ENCODE assay signal across 1 fruit fly cellular context in genomic region chr2L:15908496-15909276, dm6.
TF ChIP-seq lines count a peak whose summit lies in the region.

No protein-coding gene starts in this region.

TF ChIP-seq in whole organism, embryonic, 481 proteins besides CTCF, POLR2A, EP300 and RAD21 (continued from another document and continues in another):
- no peak for TF ChIP-seq CG16813 (GFP tag; IDR thresholded peaks at IDR 0.05; lab: Robert Waterston, UW; ENCODE audit: partially characterized antibody)
- peak; percentile 70 for TF ChIP-seq CG7556 (GFP tag; optimal IDR thresholded peaks at IDR 0.05; lab: Kevin White, UChicago)
- TF ChIP-seq CG8388 (GFP tag; optimal IDR thresholded peaks at IDR 0.05; lab: Kevin White, UChicago), result peak; percentile 72
- TF ChIP-seq yki (optimal IDR thresholded peaks at IDR 0.05; lab: Kevin White, UChicago), result no peak
- no peak for TF ChIP-seq Ets97D (GFP tag; optimal IDR thresholded peaks at IDR 0.05; lab: Kevin White, UChicago)
- no peak for TF ChIP-seq Lpt (GFP tag; optimal IDR thresholded peaks at IDR 0.05; lab: Kevin White, UChicago)
- peak; percentile 99 for TF ChIP-seq abd-A (tag; optimal IDR thresholded peaks at IDR 0.05; lab: Kevin White, UChicago)
- peak; percentile 4 for TF ChIP-seq CG4328 (GFP tag; optimal IDR thresholded peaks at IDR 0.05; lab: Kevin White, UChicago)
- TF ChIP-seq BtbVII (GFP tag; optimal IDR thresholded peaks at IDR 0.05; lab: Kevin White, UChicago), result peak; percentile 9
- no peak for TF ChIP-seq CG15073 (GFP tag; optimal IDR thresholded peaks at IDR 0.05; lab: Kevin White, UChicago)
- TF ChIP-seq Dad (GFP tag; optimal IDR thresholded peaks at IDR 0.05; lab: Kevin White, UChicago), result no peak
- TF ChIP-seq cwo (GFP tag; optimal IDR thresholded peaks at IDR 0.05; lab: Kevin White, UChicago), result peak; percentile 73
- TF ChIP-seq sim (GFP tag; IDR thresholded peaks at IDR 0.05; lab: Robert Waterston, UW), result no peak
- TF ChIP-seq tin (GFP tag; optimal IDR thresholded peaks at IDR 0.05; lab: Kevin White, UChicago), result no peak
- TF ChIP-seq CG2199 (GFP tag; IDR thresholded peaks at IDR 0.05; lab: Robert Waterston, UW), result peak; percentile 85; the same call in 2 of the 3 replicates
- TF ChIP-seq CG6254 (GFP tag; optimal IDR thresholded peaks at IDR 0.05; lab: Kevin White, UChicago), result peak; percentile 35
- TF ChIP-seq so (GFP tag; IDR thresholded peaks at IDR 0.05; lab: Robert Waterston, UW), result no peak; the same call in 1 of the 3 replicates
- TF ChIP-seq hbn (GFP tag; IDR thresholded peaks at IDR 0.05; lab: Robert Waterston, UW; ENCODE audit: partially characterized antibody), result no peak
- no peak for TF ChIP-seq hkb (optimal IDR thresholded peaks at IDR 0.05; lab: Kevin White, UChicago)
- TF ChIP-seq hkb (GFP tag; IDR thresholded peaks at IDR 0.05; lab: Robert Waterston, UW), result peak; percentile 57
- no peak for TF ChIP-seq tll (GFP tag; optimal IDR thresholded peaks at IDR 0.05; lab: Kevin White, UChicago)
- no peak for TF ChIP-seq CG7963 (GFP tag; IDR thresholded peaks at IDR 0.05; lab: Robert Waterston, UW; ENCODE audit: partially characterized antibody)
- no peak for TF ChIP-seq BEAF-32 (GFP tag; optimal IDR thresholded peaks at IDR 0.05; lab: Kevin White, UChicago)
- no peak for TF ChIP-seq Tbp (GFP tag; optimal IDR thresholded peaks at IDR 0.05; lab: Kevin White, UChicago)
- TF ChIP-seq emc (GFP tag; optimal IDR thresholded peaks at IDR 0.05; lab: Kevin White, UChicago), result no peak
- TF ChIP-seq sob (GFP tag; IDR thresholded peaks at IDR 0.05; lab: Robert Waterston, UW), result peak; percentile 40
- TF ChIP-seq CG13775 (GFP tag; optimal IDR thresholded peaks at IDR 0.05; lab: Kevin White, UChicago), result peak; percentile 4
- TF ChIP-seq CG17612 (GFP tag; IDR thresholded peaks at IDR 0.05; lab: Robert Waterston, UW), result no peak
- TF ChIP-seq amos (GFP tag; IDR thresholded peaks at IDR 0.05; lab: Robert Waterston, UW; ENCODE audit: partially characterized antibody), result 0 out of 2 replicates have a peak, but pooled peaks have one; percentile 5
- TF ChIP-seq Lim3 (GFP tag; IDR thresholded peaks at IDR 0.05; lab: Robert Waterston, UW), result no peak
- no peak for TF ChIP-seq ken (GFP tag; IDR thresholded peaks at IDR 0.05; lab: Robert Waterston, UW)
- TF ChIP-seq Max (GFP tag; optimal IDR thresholded peaks at IDR 0.05; lab: Kevin White, UChicago), result no peak
- TF ChIP-seq dpn (GFP tag; optimal IDR thresholded peaks at IDR 0.05; lab: Kevin White, UChicago), result peak in 1 of 2 experiments; percentile 29
- TF ChIP-seq CG32772 (GFP tag; IDR thresholded peaks at IDR 0.05; lab: Robert Waterston, UW), result no peak
- TF ChIP-seq Hey (tag; optimal IDR thresholded peaks at IDR 0.05; lab: Kevin White, UChicago), result peak; percentile 15
- no peak for TF ChIP-seq gce (GFP tag; IDR thresholded peaks at IDR 0.05; lab: Robert Waterston, UW)
- no peak for TF ChIP-seq Hand (GFP tag; optimal IDR thresholded peaks at IDR 0.05; lab: Kevin White, UChicago)
- peak; percentile 86 for TF ChIP-seq CG18262 (tag; optimal IDR thresholded peaks at IDR 0.05; lab: Kevin White, UChicago)
- TF ChIP-seq CrebB (tag; optimal IDR thresholded peaks at IDR 0.05; lab: Kevin White, UChicago), result peak; percentile 37
- 0 out of 3 replicates have a peak, but pooled peaks have one; percentile 19 for TF ChIP-seq CG14050 (GFP tag; IDR thresholded peaks at IDR 0.05; lab: Robert Waterston, UW)
- TF ChIP-seq tna (GFP tag; IDR thresholded peaks at IDR 0.05; lab: Robert Waterston, UW; ENCODE audit: partially characterized antibody), result 0 out of 2 replicates have a peak, but pooled peaks have one; percentile 42
- TF ChIP-seq lbe (GFP tag; optimal IDR thresholded peaks at IDR 0.05; lab: Kevin White, UChicago), result no peak
- TF ChIP-seq ac (GFP tag; optimal IDR thresholded peaks at IDR 0.05; lab: Kevin White, UChicago), result no peak
- TF ChIP-seq phol (tag; optimal IDR thresholded peaks at IDR 0.05; lab: Kevin White, UChicago), result peak; percentile 75
- peak; percentile 46; the same call in 1 of the 3 replicates for TF ChIP-seq dysf (GFP tag; IDR thresholded peaks at IDR 0.05; lab: Robert Waterston, UW)
- no peak for TF ChIP-seq CG16779 (GFP tag; IDR thresholded peaks at IDR 0.05; lab: Robert Waterston, UW)
- no peak for TF ChIP-seq psq (GFP tag; optimal IDR thresholded peaks at IDR 0.05; lab: Kevin White, UChicago)
- TF ChIP-seq Trl (optimal IDR thresholded peaks at IDR 0.05; lab: Kevin White, UChicago), result no peak
- TF ChIP-seq Trl (GFP tag; optimal IDR thresholded peaks at IDR 0.05; lab: Kevin White, UChicago), result no peak
- peak; percentile 77 for TF ChIP-seq gsb-n (tag; optimal IDR thresholded peaks at IDR 0.05; lab: Kevin White, UChicago)
- 0 out of 2 replicates have a peak, but pooled peaks have one; percentile 13 for TF ChIP-seq Scr (GFP tag; IDR thresholded peaks at IDR 0.05; lab: Robert Waterston, UW; ENCODE audit: partially characterized antibody)
- no peak for TF ChIP-seq vfl (GFP tag; optimal IDR thresholded peaks at IDR 0.05; lab: Kevin White, UChicago)
- TF ChIP-seq CG11093 (GFP tag; IDR thresholded peaks at IDR 0.05; lab: Robert Waterston, UW), result no peak
- TF ChIP-seq CG7928 (GFP tag; optimal IDR thresholded peaks at IDR 0.05; lab: Kevin White, UChicago), result no peak
- no peak for TF ChIP-seq fd102C (GFP tag; optimal IDR thresholded peaks at IDR 0.05; lab: Kevin White, UChicago)
- no peak for TF ChIP-seq cato (GFP tag; optimal IDR thresholded peaks at IDR 0.05; lab: Kevin White, UChicago; ENCODE audit: borderline replicate concordance)
- no peak for TF ChIP-seq CG11398 (GFP tag; optimal IDR thresholded peaks at IDR 0.05; lab: Kevin White, UChicago)
- peak; percentile 54 for TF ChIP-seq CG14710 (tag; optimal IDR thresholded peaks at IDR 0.05; lab: Kevin White, UChicago)
- TF ChIP-seq CG11247 (GFP tag; IDR thresholded peaks at IDR 0.05; lab: Robert Waterston, UW), result no peak
- peak; percentile 62 for TF ChIP-seq zf30C (GFP tag; optimal IDR thresholded peaks at IDR 0.05; lab: Kevin White, UChicago)
- TF ChIP-seq CG7786 (GFP tag; optimal IDR thresholded peaks at IDR 0.05; lab: Kevin White, UChicago), result no peak
- TF ChIP-seq CG6175 (GFP tag; IDR thresholded peaks at IDR 0.05; lab: Robert Waterston, UW), result peak; percentile 70; the same call in 2 of the 3 replicates
- TF ChIP-seq CG15696 (tag; optimal IDR thresholded peaks at IDR 0.05; lab: Kevin White, UChicago), result no peak
- TF ChIP-seq CG12744 (GFP tag; optimal IDR thresholded peaks at IDR 0.05; lab: Kevin White, UChicago), result no peak
- TF ChIP-seq vnd (GFP tag; IDR thresholded peaks at IDR 0.05; lab: Robert Waterston, UW; ENCODE audit: partially characterized antibody), result no peak
- TF ChIP-seq CG8359 (GFP tag; optimal IDR thresholded peaks at IDR 0.05; lab: Kevin White, UChicago; ENCODE audit: borderline replicate concordance), result peak; percentile 3
- TF ChIP-seq ase (GFP tag; IDR thresholded peaks at IDR 0.05; lab: Robert Waterston, UW), result no peak; the same call in 2 of the 3 replicates
- no peak for TF ChIP-seq az2 (GFP tag; optimal IDR thresholded peaks at IDR 0.05; lab: Kevin White, UChicago)
- peak; percentile 88 for TF ChIP-seq CG34376 (GFP tag; optimal IDR thresholded peaks at IDR 0.05; lab: Kevin White, UChicago)
- peak; percentile 25; the same call in 1 of the 2 replicates for TF ChIP-seq CG32532 (GFP tag; IDR thresholded peaks at IDR 0.05; lab: Robert Waterston, UW)
- no peak; the same call in 1 of the 2 replicates for TF ChIP-seq CG10366 (GFP tag; IDR thresholded peaks at IDR 0.05; lab: Robert Waterston, UW)
- no peak for TF ChIP-seq Side (GFP tag; optimal IDR thresholded peaks at IDR 0.05; lab: Kevin White, UChicago)
- TF ChIP-seq Sry-δ (GFP tag; optimal IDR thresholded peaks at IDR 0.05; lab: Kevin White, UChicago), result no peak
- no peak for TF ChIP-seq peb (GFP tag; IDR thresholded peaks at IDR 0.05; lab: Robert Waterston, UW)
- TF ChIP-seq Hsf (GFP tag; optimal IDR thresholded peaks at IDR 0.05; lab: Kevin White, UChicago), result no peak
- peak; percentile 55; the same call in 1 of the 2 replicates for TF ChIP-seq bbx (GFP tag; IDR thresholded peaks at IDR 0.05; lab: Robert Waterston, UW; ENCODE audit: partially characterized antibody)
- no peak for TF ChIP-seq Myb (GFP tag; optimal IDR thresholded peaks at IDR 0.05; lab: Kevin White, UChicago)
- peak; percentile 20 for TF ChIP-seq Spps (tag; optimal IDR thresholded peaks at IDR 0.05; lab: Kevin White, UChicago)
- TF ChIP-seq CG2678 (tag; optimal IDR thresholded peaks at IDR 0.05; lab: Kevin White, UChicago), result peak; percentile 75
- TF ChIP-seq CG12769 (tag; optimal IDR thresholded peaks at IDR 0.05; lab: Kevin White, UChicago), result peak; percentile 96
- TF ChIP-seq NC2β (GFP tag; optimal IDR thresholded peaks at IDR 0.05; lab: Kevin White, UChicago), result no peak
- TF ChIP-seq CG10209 (GFP tag; optimal IDR thresholded peaks at IDR 0.05; lab: Kevin White, UChicago), result peak; percentile 63
- TF ChIP-seq caup (GFP tag; optimal IDR thresholded peaks at IDR 0.05; lab: Kevin White, UChicago; ENCODE audit: severe bottlenecking), result peak; percentile 42
- no peak for TF ChIP-seq Gug (GFP tag; IDR thresholded peaks at IDR 0.05; lab: Robert Waterston, UW)
- no peak; the same call in 1 of the 2 replicates for TF ChIP-seq chm (GFP tag; IDR thresholded peaks at IDR 0.05; lab: Robert Waterston, UW)
- peak; percentile 33 for TF ChIP-seq ATbp (GFP tag; optimal IDR thresholded peaks at IDR 0.05; lab: Kevin White, UChicago)
- no peak for TF ChIP-seq klu (GFP tag; IDR thresholded peaks at IDR 0.05; lab: Robert Waterston, UW)
- TF ChIP-seq CG17328 (GFP tag; IDR thresholded peaks at IDR 0.05; lab: Robert Waterston, UW), result no peak; the same call in 1 of the 2 replicates
- peak; percentile 1 for TF ChIP-seq Xbp1 (GFP tag; optimal IDR thresholded peaks at IDR 0.05; lab: Kevin White, UChicago)
- peak; percentile 28; the same call in 1 of the 3 replicates for TF ChIP-seq CG34422 (GFP tag; IDR thresholded peaks at IDR 0.05; lab: Robert Waterston, UW)
- 0 out of 3 replicates have a peak, but pooled peaks have one; percentile 26 for TF ChIP-seq z (GFP tag; IDR thresholded peaks at IDR 0.05; lab: Robert Waterston, UW)
- TF ChIP-seq seq (GFP tag; IDR thresholded peaks at IDR 0.05; lab: Robert Waterston, UW), result no peak
- TF ChIP-seq CG10321 (GFP tag; IDR thresholded peaks at IDR 0.05; lab: Robert Waterston, UW), result peak; percentile 95
- TF ChIP-seq CG9609 (GFP tag; optimal IDR thresholded peaks at IDR 0.05; lab: Kevin White, UChicago), result no peak
- no peak for TF ChIP-seq Nf-YA (GFP tag; IDR thresholded peaks at IDR 0.05; lab: Robert Waterston, UW)
- TF ChIP-seq shn (GFP tag; optimal IDR thresholded peaks at IDR 0.05; lab: Kevin White, UChicago), result no peak
- peak; percentile 7 for TF ChIP-seq CG2116 (GFP tag; optimal IDR thresholded peaks at IDR 0.05; lab: Kevin White, UChicago)
- peak; percentile 62 for TF ChIP-seq gcm (GFP tag; optimal IDR thresholded peaks at IDR 0.05; lab: Kevin White, UChicago)
- TF ChIP-seq en (GFP tag; optimal IDR thresholded peaks at IDR 0.05; lab: Kevin White, UChicago), result no peak
- peak; percentile 53 for TF ChIP-seq CG10267 (tag; optimal IDR thresholded peaks at IDR 0.05; lab: Kevin White, UChicago)
- TF ChIP-seq CG6272 (GFP tag; IDR thresholded peaks at IDR 0.05; lab: Robert Waterston, UW), result no peak
- no peak for TF ChIP-seq HLHmδ (GFP tag; optimal IDR thresholded peaks at IDR 0.05; lab: Kevin White, UChicago)
- peak; percentile 77 for TF ChIP-seq CG13424 (tag; optimal IDR thresholded peaks at IDR 0.05; lab: Kevin White, UChicago)
- no peak for TF ChIP-seq CG15479 (GFP tag; optimal IDR thresholded peaks at IDR 0.05; lab: Kevin White, UChicago)
- TF ChIP-seq CG3163 (GFP tag; optimal IDR thresholded peaks at IDR 0.05; lab: Kevin White, UChicago), result no peak
- peak; percentile 10 for TF ChIP-seq ind (GFP tag; optimal IDR thresholded peaks at IDR 0.05; lab: Kevin White, UChicago)
- TF ChIP-seq ash1 (GFP tag; optimal IDR thresholded peaks at IDR 0.05; lab: Kevin White, UChicago), result no peak
- no peak for TF ChIP-seq CG5180 (GFP tag; optimal IDR thresholded peaks at IDR 0.05; lab: Kevin White, UChicago)
- no peak for TF ChIP-seq CG2202 (tag; optimal IDR thresholded peaks at IDR 0.05; lab: Kevin White, UChicago)
- peak; percentile 61 for TF ChIP-seq B-H2 (GFP tag; optimal IDR thresholded peaks at IDR 0.05; lab: Kevin White, UChicago)
- no peak for TF ChIP-seq CG18011 (GFP tag; optimal IDR thresholded peaks at IDR 0.05; lab: Kevin White, UChicago)
- TF ChIP-seq usp (GFP tag; optimal IDR thresholded peaks at IDR 0.05; lab: Kevin White, UChicago), result no peak
- TF ChIP-seq CG18476 (GFP tag; optimal IDR thresholded peaks at IDR 0.05; lab: Kevin White, UChicago), result peak; percentile 12
- TF ChIP-seq CG1233 (GFP tag; optimal IDR thresholded peaks at IDR 0.05; lab: Kevin White, UChicago), result peak; percentile 24
- no peak for TF ChIP-seq CG5953 (GFP tag; IDR thresholded peaks at IDR 0.05; lab: Robert Waterston, UW)
- peak; percentile 69 for TF ChIP-seq Meics (GFP tag; optimal IDR thresholded peaks at IDR 0.05; lab: Kevin White, UChicago)
- TF ChIP-seq ftz-f1 (GFP tag; optimal IDR thresholded peaks at IDR 0.05; lab: Kevin White, UChicago), result peak; percentile 99
- no peak for TF ChIP-seq Vsx1 (GFP tag; optimal IDR thresholded peaks at IDR 0.05; lab: Kevin White, UChicago)
- peak; percentile 40 for TF ChIP-seq kah (GFP tag; optimal IDR thresholded peaks at IDR 0.05; lab: Kevin White, UChicago)
- no peak for TF ChIP-seq Mes4 (GFP tag; optimal IDR thresholded peaks at IDR 0.05; lab: Kevin White, UChicago)
- TF ChIP-seq CG10959 (GFP tag; IDR thresholded peaks at IDR 0.05; lab: Robert Waterston, UW), result no peak
- no peak for TF ChIP-seq her (GFP tag; optimal IDR thresholded peaks at IDR 0.05; lab: Kevin White, UChicago)
- TF ChIP-seq org-1 (GFP tag; optimal IDR thresholded peaks at IDR 0.05; lab: Kevin White, UChicago), result no peak
- peak; percentile 37 for TF ChIP-seq fd3F (GFP tag; optimal IDR thresholded peaks at IDR 0.05; lab: Kevin White, UChicago)
- no peak for TF ChIP-seq tio (GFP tag; optimal IDR thresholded peaks at IDR 0.05; lab: Kevin White, UChicago)
- TF ChIP-seq Mad (GFP tag; optimal IDR thresholded peaks at IDR 0.05; lab: Kevin White, UChicago), result no peak
- TF ChIP-seq NC2α (GFP tag; optimal IDR thresholded peaks at IDR 0.05; lab: Kevin White, UChicago), result no peak
- TF ChIP-seq Hmx (GFP tag; optimal IDR thresholded peaks at IDR 0.05; lab: Kevin White, UChicago), result no peak
- peak; percentile 78 for TF ChIP-seq CG2712 (tag; optimal IDR thresholded peaks at IDR 0.05; lab: Kevin White, UChicago)
- no peak for TF ChIP-seq CG8290 (GFP tag; optimal IDR thresholded peaks at IDR 0.05; lab: Kevin White, UChicago)
- peak in 1 of 2 experiments; percentile 10 for TF ChIP-seq CG8290 (tag; optimal IDR thresholded peaks at IDR 0.05; lab: Kevin White, UChicago)
- no peak for TF ChIP-seq Doc3 (GFP tag; IDR thresholded peaks at IDR 0.05; lab: Robert Waterston, UW; ENCODE audit: partially characterized antibody)
